Worm (Caenorhabditis elegans) whole organism, L2 larva: ENCODE data around the gene dbl-1.

ENCODE experiments used
- ZK546.5 ChIP-seq: sonication (generic microtip); optimal IDR thresholded peaks from 2 replicates; lab custom pipeline; 2017; ENCODE audit warnings: missing biosample characterization, missing genetic modification characterization
- snpc-4 ChIP-seq: fragments of 150-350 bp; optimal IDR thresholded peaks from 2 replicates; lab custom pipeline; 2014; ENCODE audit warnings: missing biosample characterization, missing genetic modification characterization
- unc-62 ChIP-seq: fragments of 150-350 bp; optimal IDR thresholded peaks from 2 replicates; lab custom pipeline; 2014; ENCODE audit warnings: missing biosample characterization, missing genetic modification reagents, missing genetic modification characterization

- TF ChIP-seq ZK546.5 (tag; lab: Kevin White, UChicago) (no peak), unc-62 (GFP tag; lab: Kevin White, UChicago) (no peak), snpc-4 (tag; lab: Kevin White, UChicago) (no peak)
Observed at ce11 chrV:6783044-6783625, 25.2 kb downstream of the dbl-1 start.
